Worm (Caenorhabditis elegans) whole organism, young adult: Measurements from ENCODE around the gene F37C12.18.

ENCODE experiments used
- D2030.7 ChIP-seq: fragments of 200-800 bp; sonication (Bioruptor generic); IDR thresholded peaks from 2 replicates; pipeline ENCODE4 v1.3.6; 2022; ENCODE audit warnings: missing genetic modification reagents, missing genetic modification characterization, missing compliant biosample characterization
- F33H1.4 ChIP-seq: fragments of 200-800 bp; sonication (Bioruptor generic); IDR thresholded peaks from 2 replicates; pipeline ENCODE4 v1.3.6; 2022; ENCODE audit warnings: missing genetic modification reagents, missing genetic modification characterization, missing compliant biosample characterization
- F55B11.4 ChIP-seq: sonication (generic microtip); optimal IDR thresholded peaks from 2 replicates; lab custom pipeline; 2016; ENCODE audit warnings: missing compliant biosample characterization, missing genetic modification characterization, borderline replicate concordance; ENCODE audit not compliant: insufficient read depth
- K11D2.4 ChIP-seq: fragments of 200-800 bp; sonication (Bioruptor generic); IDR thresholded peaks from 2 replicates; pipeline ENCODE4 v1.3.6; 2022; ENCODE audit warnings: missing genetic modification reagents, missing genetic modification characterization, missing compliant biosample characterization
- T26A5.8 ChIP-seq: sonication (generic microtip); optimal IDR thresholded peaks from 2 replicates; lab custom pipeline; 2016; ENCODE audit warnings: missing genetic modification characterization, missing compliant biosample characterization
- Y67H2A.10 ChIP-seq: fragments of 200-800 bp; sonication (Bioruptor generic); conservative IDR thresholded peaks from 2 replicates; pipeline ENCODE4 v1.3.6; 2022; ENCODE audit warnings: missing genetic modification reagents, missing genetic modification characterization, missing compliant biosample characterization
- Y95B8A.8 ChIP-seq: fragments of 200-800 bp; sonication (Bioruptor generic); IDR thresholded peaks from 2 replicates; pipeline ENCODE4 v1.3.6; 2022; ENCODE audit warnings: missing genetic modification reagents, missing genetic modification characterization, missing compliant biosample characterization
- ZK185.1 ChIP-seq: sonication (generic microtip); optimal IDR thresholded peaks from 2 replicates; lab custom pipeline; 2016; ENCODE audit warnings: mild to moderate bottlenecking, missing genetic modification characterization, missing compliant biosample characterization; ENCODE audit not compliant: poor library complexity, severe bottlenecking
- akir-1 ChIP-seq: fragments of 200-800 bp; sonication (Bioruptor generic); optimal IDR thresholded peaks from 2 replicates; lab custom pipeline; 2018; ENCODE audit warnings: mild to moderate bottlenecking, missing genetic modification characterization, moderate library complexity, missing compliant biosample characterization
- athp-1 ChIP-seq: sonication (generic microtip); optimal IDR thresholded peaks from 2 replicates; lab custom pipeline; 2017; ENCODE audit warnings: mild to moderate bottlenecking, missing genetic modification characterization, missing compliant biosample characterization
- bed-1 ChIP-seq: fragments of 200-800 bp; sonication (Bioruptor generic); IDR thresholded peaks from 2 replicates; pipeline ENCODE4 v1.3.6; 2022; ENCODE audit warnings: missing genetic modification reagents, missing genetic modification characterization, missing compliant biosample characterization
- ceh-27 ChIP-seq: fragments of 200-800 bp; sonication (Bioruptor generic); optimal IDR thresholded peaks from 2 replicates; lab custom pipeline; 2018; ENCODE audit warnings: mild to moderate bottlenecking, missing genetic modification characterization, moderate library complexity, missing compliant biosample characterization
- ceh-58 ChIP-seq: fragments of 200-800 bp; sonication (Bioruptor generic); IDR thresholded peaks from 2 replicates; pipeline ENCODE4 v1.3.6; 2022; ENCODE audit warnings: missing genetic modification characterization, missing compliant biosample characterization
- dox-1 ChIP-seq: fragments of 200-800 bp; sonication (Bioruptor generic); IDR thresholded peaks from 2 replicates; pipeline ENCODE4 v1.3.6; 2022; ENCODE audit warnings: missing genetic modification reagents, missing genetic modification characterization, missing compliant biosample characterization
- dpl-1 ChIP-seq: fragments of 150-350 bp; optimal IDR thresholded peaks from 2 replicates; lab custom pipeline; 2014; ENCODE audit warnings: missing biosample characterization, missing genetic modification reagents, missing genetic modification characterization
- efl-1 ChIP-seq: fragments of 150-350 bp; optimal IDR thresholded peaks from 2 replicates; lab custom pipeline; 2014; ENCODE audit warnings: missing biosample characterization, missing genetic modification reagents, missing genetic modification characterization
- hsf-1 ChIP-seq: fragments of 200-800 bp; sonication (Bioruptor generic); IDR thresholded peaks from 2 replicates; pipeline ENCODE4 v1.3.6; 2022; ENCODE audit warnings: missing genetic modification reagents, missing genetic modification characterization, missing compliant biosample characterization
- lag-1 ChIP-seq: fragments of 200-800 bp; sonication (Bioruptor generic); IDR thresholded peaks from 2 replicates; pipeline ENCODE4 v1.3.6; 2022; ENCODE audit warnings: missing genetic modification reagents, missing genetic modification characterization, missing compliant biosample characterization
- lin-35 ChIP-seq, 3 experiments: fragments of 150-350 bp in 2 of 3; sonication (generic microtip) in 1 of 3; optimal IDR thresholded peaks; 2 replicates each; lab custom pipeline; 2014 to 2018; ENCODE audit warnings: missing biosample characterization in 3 of 3, missing genetic modification characterization in 3 of 3, missing genetic modification reagents in 3 of 3
- lin-54 ChIP-seq: fragments of 200-800 bp; sonication (Bioruptor generic); optimal IDR thresholded peaks from 2 replicates; lab custom pipeline; 2018; ENCODE audit warnings: mild to moderate bottlenecking, missing genetic modification characterization, missing compliant biosample characterization
- lsl-1 ChIP-seq: fragments of 200-800 bp; sonication (Bioruptor generic); optimal IDR thresholded peaks from 2 replicates; lab custom pipeline; 2018; ENCODE audit warnings: mild to moderate bottlenecking, missing genetic modification characterization, moderate library complexity, missing compliant biosample characterization
- lsy-27 ChIP-seq: sonication (generic microtip); optimal IDR thresholded peaks from 2 replicates; lab custom pipeline; 2017; ENCODE audit warnings: missing genetic modification characterization, mild to moderate bottlenecking, missing compliant biosample characterization, antibody characterized with exemption, missing genotype, borderline replicate concordance; ENCODE audit not compliant: insufficient read depth
- madf-3 ChIP-seq: fragments of 200-800 bp; sonication (Bioruptor generic); IDR thresholded peaks from 2 replicates; pipeline ENCODE4 v1.3.6; 2022; ENCODE audit warnings: missing genetic modification reagents, missing genetic modification characterization, missing compliant biosample characterization
- madf-8 ChIP-seq: fragments of 200-800 bp; sonication (Bioruptor generic); conservative IDR thresholded peaks from 2 replicates; pipeline ENCODE4 v1.3.6; 2022; ENCODE audit warnings: missing genetic modification reagents, missing genetic modification characterization, missing compliant biosample characterization
- mcd-1 ChIP-seq: fragments of 200-800 bp; sonication (Bioruptor generic); IDR thresholded peaks from 2 replicates; pipeline ENCODE4 v1.3.6; 2022; ENCODE audit warnings: missing genetic modification reagents, missing genetic modification characterization, missing compliant biosample characterization
- mel-28 ChIP-seq: sonication (generic microtip); optimal IDR thresholded peaks from 2 replicates; lab custom pipeline; 2016; ENCODE audit warnings: borderline replicate concordance, mild to moderate bottlenecking, missing genetic modification characterization, missing compliant biosample characterization
- mxl-1 ChIP-seq: sonication (generic microtip); optimal IDR thresholded peaks from 2 replicates; lab custom pipeline; 2016; ENCODE audit warnings: missing genetic modification characterization, missing compliant biosample characterization
- rcor-1 ChIP-seq: fragments of 200-800 bp; sonication (Bioruptor generic); IDR thresholded peaks from 2 replicates; pipeline ENCODE4 v1.3.6; 2022; ENCODE audit warnings: missing genetic modification reagents, missing genetic modification characterization, missing compliant biosample characterization
- snpc-1.3 ChIP-seq: sonication (generic microtip); optimal IDR thresholded peaks from 2 replicates; lab custom pipeline; 2017; ENCODE audit warnings: missing genetic modification characterization, mild to moderate bottlenecking, missing compliant biosample characterization, antibody characterized with exemption, moderate library complexity, missing genotype, missing genetic modification reagents; ENCODE audit not compliant: insufficient read depth
- snpc-4 ChIP-seq, 5 experiments: fragments of 150-350 bp in 1 of 5; sonication (generic microtip) in 4 of 5; optimal IDR thresholded peaks; 2 replicates each; lab custom pipeline; 2014 to 2018; ENCODE audit warnings: missing genetic modification characterization in 5 of 5, missing biosample characterization in 3 of 5, antibody characterized with exemption in 2 of 5, mild to moderate bottlenecking in 2 of 5, missing compliant biosample characterization in 2 of 5, missing genotype in 2 of 5, moderate library complexity in 2 of 5, missing genetic modification reagents in 1 of 5
- somi-1 ChIP-seq: fragments of 200-800 bp; sonication (Bioruptor generic); optimal IDR thresholded peaks from 2 replicates; lab custom pipeline; 2018; ENCODE audit warnings: mild to moderate bottlenecking, missing genetic modification characterization, missing compliant biosample characterization
- tlf-1 ChIP-seq: fragments of 200-800 bp; sonication (Bioruptor generic); optimal IDR thresholded peaks from 2 replicates; lab custom pipeline; 2018; ENCODE audit warnings: mild to moderate bottlenecking, missing genetic modification characterization, missing compliant biosample characterization
- unc-130 ChIP-seq: sonication (generic microtip); optimal IDR thresholded peaks from 2 replicates; lab custom pipeline; 2016; ENCODE audit warnings: missing genetic modification reagents, missing genetic modification characterization, missing compliant biosample characterization
- unc-62 ChIP-seq: fragments of 150-350 bp; optimal IDR thresholded peaks from 2 replicates; lab custom pipeline; 2014; ENCODE audit warnings: missing biosample characterization, missing genetic modification reagents, missing genetic modification characterization
- ztf-18 ChIP-seq: sonication (generic microtip); optimal IDR thresholded peaks from 2 replicates; lab custom pipeline; 2016; ENCODE audit warnings: missing genotype, mild to moderate bottlenecking, missing genetic modification characterization, missing compliant biosample characterization

F37C12.18 gene

ce11 chrIII:7201378-7202256 is 6.4 kb upstream of the F37C12.18 start, which contains the start of gene dpy-31:
dpy-31 (plus strand) TSS chrIII:7202206.
- TF ChIP-seq unc-62 (GFP tag; lab: Kevin White, UChicago) (no peak), unc-130 (GFP tag; lab: Kevin White, UChicago) (no peak), tlf-1 (GFP tag; lab: Kevin White, UChicago) (no peak), athp-1 (tag; lab: Kevin White, UChicago) (no peak), madf-3 (GFP tag; lab: Robert Waterston, UW) (no peak), Y67H2A.10 (GFP tag; lab: Robert Waterston, UW) (no peak), lag-1 (GFP tag; lab: Robert Waterston, UW) (no peak), madf-8 (no peak), somi-1 (GFP tag; lab: Kevin White, UChicago) (no peak)

ce11 chrIII:7199467-7199866 is 4.2 kb upstream of the F37C12.18 start:
- no peak for TF ChIP-seq bed-1 (GFP tag; lab: Robert Waterston, UW)
- no peak for TF ChIP-seq mxl-1 (tag; lab: Kevin White, UChicago)
- no peak for TF ChIP-seq Y95B8A.8
- TF ChIP-seq lsy-27 (tag; lab: Kevin White, UChicago), result no peak
- TF ChIP-seq ceh-58 (GFP tag; lab: Robert Waterston, UW), result no peak
- no peak for TF ChIP-seq akir-1 (GFP tag; lab: Kevin White, UChicago)
- TF ChIP-seq mel-28, result no peak
- TF ChIP-seq T26A5.8, result no peak
- no peak for TF ChIP-seq ceh-27 (GFP tag; lab: Kevin White, UChicago)

ce11 chrIII:7198838-7199237 is 3.6 kb upstream of the F37C12.18 start, which contains the start of gene pfd-5:
pfd-5 (minus strand) TSS chrIII:7198884.
- TF ChIP-seq lin-35 (GFP tag; optimal IDR thresholded peaks at IDR 0.05; lab: Kevin White, UChicago) (peak in 2 of 3 experiments; percentile 32 to 93), efl-1 (peak; percentile 90), ceh-27 (GFP tag; lab: Kevin White, UChicago) (peak; percentile 50), lsl-1 (GFP tag; lab: Kevin White, UChicago) (peak; percentile 11), mcd-1 (GFP tag; lab: Robert Waterston, UW) (peak; percentile 55; the same call in 1 of the 2 replicates), D2030.7 (GFP tag; lab: Robert Waterston, UW) (peak; percentile 39), ZK185.1 (tag; lab: Kevin White, UChicago) (peak; percentile 55), lin-54 (GFP tag; lab: Kevin White, UChicago) (peak; percentile 98), rcor-1 (GFP tag; lab: Robert Waterston, UW) (peak; percentile 60), ztf-18 (tag; lab: Kevin White, UChicago) (peak; percentile 11), K11D2.4 (GFP tag; lab: Robert Waterston, UW) (no peak), dox-1 (GFP tag; lab: Robert Waterston, UW) (no peak), dpl-1 (peak; percentile 70), hsf-1 (GFP tag; lab: Robert Waterston, UW) (0 out of 2 replicates have a peak, but pooled peaks have one; percentile 46), snpc-1.3 (tag; lab: Kevin White, UChicago) (no peak), unc-130 (GFP tag; lab: Kevin White, UChicago) (peak; percentile 66), F55B11.4 (no peak), snpc-4 (GFP tag; optimal IDR thresholded peaks at IDR 0.05; lab: Kevin White, UChicago) (no peak), snpc-4 (tag; optimal IDR thresholded peaks at IDR 0.05; lab: Kevin White, UChicago) (peak in 1 of 4 experiments; percentile 20), F33H1.4 (GFP tag; lab: Robert Waterston, UW) (peak; percentile 63), mel-28 (no peak)
